Worm (Caenorhabditis elegans) whole organism, midembryonic: ENCODE data around the gene srw-22.

Experiments used
- T22C8.4 ChIP-seq: fragments of 200-800 bp; sonication (Bioruptor generic); IDR thresholded peaks from 2 replicates; pipeline ENCODE4 v1.3.6; 2022; ENCODE audit warnings: missing genetic modification characterization, missing compliant biosample characterization
- cog-1 ChIP-seq: sonication (generic microtip); optimal IDR thresholded peaks from 2 replicates; lab custom pipeline; 2016; ENCODE audit warnings: missing genetic modification characterization, missing compliant biosample characterization
- klf-2 ChIP-seq: fragments of 200-800 bp; sonication (Bioruptor generic); conservative IDR thresholded peaks from 2 replicates; pipeline ENCODE4 v1.3.6; 2022; ENCODE audit warnings: missing genetic modification reagents, missing genetic modification characterization, missing compliant biosample characterization
- med-1 ChIP-seq: sonication (generic microtip); optimal IDR thresholded peaks from 2 replicates; lab custom pipeline; 2017; ENCODE audit warnings: missing genetic modification characterization, mild to moderate bottlenecking, missing compliant biosample characterization, antibody characterized with exemption, missing genetic modification reagents; ENCODE audit not compliant: insufficient read depth
- ref-1 ChIP-seq: fragments of 200-800 bp; sonication (Bioruptor generic); conservative IDR thresholded peaks from 2 replicates; pipeline ENCODE4 v1.3.6; 2022; ENCODE audit warnings: missing genetic modification reagents, missing genetic modification characterization, missing compliant biosample characterization
- ztf-23 ChIP-seq: fragments of 200-800 bp; sonication (Bioruptor generic); IDR thresholded peaks from 2 replicates; pipeline ENCODE4 v1.3.6; 2022; ENCODE audit warnings: missing genetic modification reagents, missing genetic modification characterization, missing compliant biosample characterization
- ztf-29 ChIP-seq: fragments of 200-800 bp; sonication (Bioruptor generic); IDR thresholded peaks from 2 replicates; pipeline ENCODE4 v1.3.6; 2022; ENCODE audit warnings: missing genetic modification reagents, missing genetic modification characterization, missing compliant biosample characterization

- TF ChIP-seq klf-2 (GFP tag; lab: Robert Waterston, UW) = no peak
- no peak for TF ChIP-seq cog-1
- TF ChIP-seq med-1 = no peak
- TF ChIP-seq ztf-23 (GFP tag; lab: Robert Waterston, UW) = no peak
- TF ChIP-seq T22C8.4 (GFP tag; lab: Robert Waterston, UW) = no peak
- no peak for TF ChIP-seq ztf-29
- no peak for TF ChIP-seq ref-1 (GFP tag; lab: Robert Waterston, UW)
Observed at ce11 chrV:15313529-15313928, 45.1 kb downstream of the srw-22 start.
